Fruit fly (Drosophila melanogaster) whole organism: Measurements from ENCODE around the gene CG9135.

Experiments
- CG8478 ChIP-seq: fragments of >200 bp; optimal IDR thresholded peaks from 2 replicates; lab custom pipeline; 2018; ENCODE audit warnings: inconsistent platforms
- Dll ChIP-seq: fragments of >200 bp; optimal IDR thresholded peaks from 2 replicates; lab custom pipeline; 2017
- EcR ChIP-seq, 2 experiments: fragments of >200 bp; optimal IDR thresholded peaks; 2 replicates each; lab custom pipeline; 2017; ENCODE audit warnings: missing biosample characterization in 2 of 2, missing genetic modification characterization in 2 of 2, missing genetic modification reagents in 2 of 2
- pan ChIP-seq: fragments of >200 bp; optimal IDR thresholded peaks from 2 replicates; lab custom pipeline; 2017
- psq ChIP-seq: fragments of >200 bp; optimal IDR thresholded peaks from 2 replicates; lab custom pipeline; 2017
- usp ChIP-seq: fragments of >200 bp; optimal IDR thresholded peaks from 2 replicates; lab custom pipeline; 2017; ENCODE audit warnings: missing biosample characterization, missing genetic modification characterization, mixed read lengths

DNA sequence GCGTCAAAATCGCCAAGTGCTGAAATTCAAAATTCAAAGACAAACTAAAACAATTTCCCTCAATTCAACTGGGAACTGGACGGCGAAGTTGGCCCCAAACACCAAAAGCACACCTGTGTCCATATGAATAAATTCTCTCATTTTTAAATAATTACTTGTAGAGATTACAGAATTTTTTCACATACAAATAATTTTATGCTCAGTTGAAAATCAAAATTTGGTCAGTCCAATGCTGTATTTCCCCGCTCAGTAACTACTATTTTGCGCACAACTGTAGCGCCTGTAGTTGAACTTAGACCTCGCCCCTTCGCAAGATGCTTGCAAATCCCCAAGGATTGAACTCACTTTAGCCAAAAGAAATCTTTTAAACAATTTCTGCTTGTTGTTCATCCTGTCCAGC is 21.9 kb upstream of the CG9135 start:
- TF ChIP-seq EcR (GFP tag; optimal IDR thresholded peaks at IDR 0.05; lab: Kevin White, UChicago) (no peak), usp (GFP tag; lab: Kevin White, UChicago) (no peak), pan (lab: Kevin White, UChicago) (no peak), Dll (lab: Kevin White, UChicago) (no peak), CG8478 (no peak), psq (no peak)
